Worm (Caenorhabditis elegans) whole organism, L4 larva: ENCODE measurements around the gene K08E7.6.

Source experiments
- F49E8.2 ChIP-seq: sonication (generic microtip); optimal IDR thresholded peaks from 2 replicates; lab custom pipeline; 2016; ENCODE audit warnings: missing compliant biosample characterization, mild to moderate bottlenecking, missing genetic modification characterization, borderline replicate concordance
- R02D3.7 ChIP-seq: fragments of 150-350 bp; sonication (generic microtip); optimal IDR thresholded peaks from 3 replicates; lab custom pipeline; 2014; ENCODE audit warnings: missing biosample characterization, missing genetic modification characterization
- Y105C5A.15 ChIP-seq: fragments of 200-800 bp; sonication (Bioruptor generic); IDR thresholded peaks from 2 replicates; pipeline ENCODE4 v1.3.6; 2022; ENCODE audit warnings: missing genetic modification characterization, missing compliant biosample characterization
- Y5F2A.4 ChIP-seq: fragments of 200-800 bp; sonication (Bioruptor generic); optimal IDR thresholded peaks from 2 replicates; lab custom pipeline; 2018; ENCODE audit warnings: mild to moderate bottlenecking, missing genetic modification characterization, missing compliant biosample characterization
- aha-1 ChIP-seq: fragments of 150-350 bp; peaks from one replicate; lab custom pipeline; 2014; ENCODE audit warnings: missing biosample characterization, missing genetic modification characterization
- arid-1 ChIP-seq: fragments of 200-800 bp; sonication (Bioruptor generic); conservative IDR thresholded peaks from 2 replicates; pipeline ENCODE4 v1.3.6; 2022; ENCODE audit warnings: missing genetic modification reagents, missing genetic modification characterization, missing compliant biosample characterization
- attf-4 ChIP-seq: sonication (generic microtip); optimal IDR thresholded peaks from 3 replicates; lab custom pipeline; 2017; ENCODE audit warnings: missing biosample characterization, missing genetic modification characterization
- ceh-62 ChIP-seq: sonication (generic microtip); optimal IDR thresholded peaks from 2 replicates; lab custom pipeline; 2017; ENCODE audit warnings: missing biosample characterization, missing genetic modification characterization
- daf-16 ChIP-seq, 3 experiments: sonication (generic microtip); optimal IDR thresholded peaks; 2 replicates each; lab custom pipeline; 2016 to 2017; ENCODE audit warnings: missing genetic modification characterization in 3 of 3, missing genetic modification reagents in 3 of 3, mild to moderate bottlenecking in 2 of 3, missing compliant biosample characterization in 2 of 3, missing biosample characterization in 1 of 3, moderate library complexity in 1 of 3
- daf-19 ChIP-seq: fragments of 200-800 bp; sonication (Bioruptor generic); conservative IDR thresholded peaks from 2 replicates; pipeline ENCODE4 v1.3.6; 2022; ENCODE audit warnings: missing genetic modification characterization, missing compliant biosample characterization
- dmd-9 ChIP-seq: fragments of 200-800 bp; sonication (Bioruptor generic); IDR thresholded peaks from 2 replicates; pipeline ENCODE4 v1.3.6; 2022; ENCODE audit warnings: missing genetic modification reagents, missing genetic modification characterization, missing compliant biosample characterization
- dve-1 ChIP-seq: sonication (generic microtip); optimal IDR thresholded peaks from 2 replicates; lab custom pipeline; 2017; ENCODE audit warnings: antibody characterized with exemption, mild to moderate bottlenecking, missing genetic modification characterization, missing compliant biosample characterization; ENCODE audit not compliant: insufficient read depth
- egl-27 ChIP-seq: sonication (generic microtip); optimal IDR thresholded peaks from 3 replicates; lab custom pipeline; 2017; ENCODE audit warnings: missing biosample characterization, missing genetic modification reagents, missing genetic modification characterization
- fkh-10 ChIP-seq: fragments of 150-350 bp; optimal IDR thresholded peaks from 2 replicates; lab custom pipeline; 2014; ENCODE audit warnings: missing biosample characterization, missing genetic modification reagents, missing genetic modification characterization
- fos-1 ChIP-seq: fragments of 150-350 bp; optimal IDR thresholded peaks from 2 replicates; lab custom pipeline; 2014; ENCODE audit warnings: missing biosample characterization, missing genetic modification characterization
- gei-8 ChIP-seq: fragments of 200-800 bp; sonication (Bioruptor generic); optimal IDR thresholded peaks from 2 replicates; lab custom pipeline; 2018; ENCODE audit warnings: mild to moderate bottlenecking, missing genetic modification characterization, missing compliant biosample characterization
- hlh-30 ChIP-seq: sonication (generic microtip); optimal IDR thresholded peaks from 2 replicates; lab custom pipeline; 2017; ENCODE audit warnings: antibody characterized with exemption, mild to moderate bottlenecking, missing genetic modification characterization, missing compliant biosample characterization; ENCODE audit not compliant: insufficient read depth
- hmg-1.1 ChIP-seq: fragments of 200-800 bp; sonication (Bioruptor generic); IDR thresholded peaks from 2 replicates; pipeline ENCODE4 v1.3.6; 2022; ENCODE audit warnings: missing genetic modification reagents, missing genetic modification characterization, missing compliant biosample characterization
- jun-1 ChIP-seq: fragments of 150-350 bp; optimal IDR thresholded peaks from 2 replicates; lab custom pipeline; 2014; ENCODE audit warnings: missing biosample characterization, missing genetic modification reagents, missing genetic modification characterization
- lin-15B ChIP-seq: fragments of 150-350 bp; sonication (generic microtip); optimal IDR thresholded peaks from 3 replicates; lab custom pipeline; 2014; ENCODE audit warnings: missing biosample characterization, missing genetic modification characterization
- lin-38 ChIP-seq: fragments of 200-800 bp; sonication (Bioruptor generic); IDR thresholded peaks from 2 replicates; pipeline ENCODE4 v1.3.6; 2022; ENCODE audit warnings: missing genetic modification reagents, missing genetic modification characterization, missing compliant biosample characterization
- lir-3 ChIP-seq: sonication (generic microtip); optimal IDR thresholded peaks from 2 replicates; lab custom pipeline; 2016; ENCODE audit warnings: mild to moderate bottlenecking, missing genetic modification characterization, missing compliant biosample characterization
- madf-9 ChIP-seq: fragments of 200-800 bp; sonication (Bioruptor generic); conservative IDR thresholded peaks from 2 replicates; pipeline ENCODE4 v1.3.6; 2022; ENCODE audit warnings: missing genetic modification reagents, missing genetic modification characterization, missing compliant biosample characterization
- mxl-3 ChIP-seq: fragments of 200-800 bp; sonication (Bioruptor generic); optimal IDR thresholded peaks from 2 replicates; lab custom pipeline; 2018; ENCODE audit warnings: mild to moderate bottlenecking, missing genetic modification characterization, missing compliant biosample characterization
- nhr-102 ChIP-seq: sonication (generic microtip); optimal IDR thresholded peaks from 2 replicates; lab custom pipeline; 2016; ENCODE audit warnings: mild to moderate bottlenecking, missing genetic modification characterization, moderate library complexity, missing compliant biosample characterization
- nhr-28 ChIP-seq: fragments of 150-350 bp; optimal IDR thresholded peaks from 2 replicates; lab custom pipeline; 2014; ENCODE audit warnings: missing biosample characterization, missing genetic modification characterization
- nhr-6 ChIP-seq: fragments of 150-350 bp; optimal IDR thresholded peaks from 2 replicates; lab custom pipeline; 2014; ENCODE audit warnings: missing biosample characterization, missing genetic modification characterization
- php-3 ChIP-seq: fragments of 200-800 bp; sonication (Bioruptor generic); IDR thresholded peaks from 2 replicates; pipeline ENCODE4 v1.3.6; 2022; ENCODE audit warnings: missing genetic modification reagents, missing genetic modification characterization, missing compliant biosample characterization
- pqm-1 ChIP-seq: sonication (generic microtip); optimal IDR thresholded peaks from 2 replicates; lab custom pipeline; 2017; ENCODE audit warnings: missing biosample characterization, missing genetic modification characterization
- saeg-2 ChIP-seq: fragments of 200-800 bp; sonication (Bioruptor generic); IDR thresholded peaks from 2 replicates; pipeline ENCODE4 v1.3.6; 2022; ENCODE audit warnings: missing genetic modification reagents, missing genetic modification characterization, missing compliant biosample characterization
- sdz-12 ChIP-seq: fragments of 200-800 bp; sonication (Bioruptor generic); optimal IDR thresholded peaks from 2 replicates; lab custom pipeline; 2018; ENCODE audit warnings: mild to moderate bottlenecking, missing genetic modification characterization, missing compliant biosample characterization
- set-16 ChIP-seq: fragments of 200-800 bp; sonication (Bioruptor generic); IDR thresholded peaks from 2 replicates; pipeline ENCODE4 v1.3.6; 2022; ENCODE audit warnings: missing genetic modification reagents, missing genetic modification characterization, missing compliant biosample characterization
- tag-97 ChIP-seq: fragments of 200-800 bp; sonication (Bioruptor generic); IDR thresholded peaks from 2 replicates; pipeline ENCODE4 v1.3.6; 2022; ENCODE audit warnings: missing genetic modification characterization, missing compliant biosample characterization
- tra-1 ChIP-seq: fragments of 200-800 bp; sonication (Bioruptor generic); IDR thresholded peaks from 2 replicates; pipeline ENCODE4 v1.3.6; 2022; ENCODE audit warnings: missing genetic modification reagents, missing genetic modification characterization, missing compliant biosample characterization
- unc-62 ChIP-seq, 3 experiments: fragments of 150-350 bp in 1 of 3; sonication (generic microtip); optimal IDR thresholded peaks in 2 of 3; peaks in 1 of 3; 1 replicate in 1 of 3; 2 replicates in 2 of 3; lab custom pipeline; 2014 to 2017; ENCODE audit warnings: missing biosample characterization in 3 of 3, missing genetic modification characterization in 3 of 3, missing genetic modification reagents in 3 of 3, missing genotype in 1 of 3
- zfp-2 ChIP-seq: sonication (generic microtip); optimal IDR thresholded peaks from 2 replicates; lab custom pipeline; 2016; ENCODE audit warnings: mild to moderate bottlenecking, missing genetic modification characterization, missing compliant biosample characterization
- zfp-3 ChIP-seq: fragments of 200-800 bp; sonication (Bioruptor generic); conservative IDR thresholded peaks from 2 replicates; pipeline ENCODE4 v1.3.6; 2022; ENCODE audit warnings: missing genetic modification reagents, missing genetic modification characterization, missing compliant biosample characterization
- zip-11 ChIP-seq: fragments of 200-800 bp; sonication (Bioruptor generic); IDR thresholded peaks from 2 replicates; pipeline ENCODE4 v1.3.6; 2022; ENCODE audit warnings: missing genetic modification characterization, missing compliant biosample characterization
- ztf-11 ChIP-seq: fragments of 150-350 bp; optimal IDR thresholded peaks from 2 replicates; lab custom pipeline; 2014; ENCODE audit warnings: missing biosample characterization, missing genetic modification characterization

K08E7.6 gene

ce11 chrIV:12599158-12599557 is 18.2 kb upstream of the K08E7.6 start, which contains the start of gene pgp-1 (continued):
- TF ChIP-seq aha-1 (tag; lab: Kevin White, UChicago) (no peak), ceh-62 (tag; lab: Kevin White, UChicago) (no peak), sdz-12 (GFP tag; lab: Kevin White, UChicago) (no peak), jun-1 (tag; lab: Kevin White, UChicago) (no peak), saeg-2 (no peak), dve-1 (peak; percentile 77), attf-4 (tag; lab: Kevin White, UChicago) (no peak), egl-27 (tag; lab: Kevin White, UChicago) (no peak), fkh-10 (no peak), lin-15B (tag; lab: Kevin White, UChicago) (no peak), Y5F2A.4 (no peak), dmd-9 (GFP tag; lab: Robert Waterston, UW) (no peak), mxl-3 (GFP tag; lab: Kevin White, UChicago) (no peak), set-16 (GFP tag; lab: Robert Waterston, UW) (no peak), F49E8.2 (tag; lab: Kevin White, UChicago) (no peak), Y105C5A.15 (GFP tag; lab: Robert Waterston, UW) (no peak), lir-3 (tag; lab: Kevin White, UChicago) (no peak), php-3 (GFP tag; lab: Robert Waterston, UW) (peak; percentile 68), nhr-102 (tag; lab: Kevin White, UChicago) (peak; percentile 81), zip-11 (GFP tag; lab: Robert Waterston, UW) (no peak), lin-38 (GFP tag; lab: Robert Waterston, UW) (no peak), arid-1 (no peak), R02D3.7 (tag; lab: Kevin White, UChicago) (no peak), fos-1 (tag; lab: Kevin White, UChicago) (no peak), nhr-28 (tag; lab: Kevin White, UChicago) (peak; percentile 93), hlh-30 (tag; lab: Kevin White, UChicago) (no peak), pqm-1 (tag; lab: Kevin White, UChicago) (peak; percentile 99), tag-97 (GFP tag; lab: Robert Waterston, UW) (no peak), zfp-2 (tag; lab: Kevin White, UChicago) (no peak), hmg-1.1 (no peak), madf-9 (GFP tag; lab: Robert Waterston, UW) (no peak), tra-1 (GFP tag; lab: Robert Waterston, UW) (no peak), zfp-3 (GFP tag; lab: Robert Waterston, UW) (no peak), ztf-11 (tag; lab: Kevin White, UChicago) (no peak), nhr-6 (tag; lab: Kevin White, UChicago) (no peak), daf-16 (GFP tag; optimal IDR thresholded peaks at IDR 0.05; lab: Kevin White, UChicago) (no peak), daf-16 (tag; optimal IDR thresholded peaks at IDR 0.05; lab: Kevin White, UChicago) (peak; percentile 89), gei-8 (GFP tag; lab: Kevin White, UChicago) (no peak), unc-62 (GFP tag; optimal IDR thresholded peaks at IDR 0.05 in 1 of 2; lab: Kevin White, UChicago) (peak in 1 of 2 experiments; percentile 57), unc-62 (tag; optimal IDR thresholded peaks at IDR 0.05; lab: Kevin White, UChicago) (no peak)

- TF ChIP-seq daf-19 (no peak), aha-1 (tag; lab: Kevin White, UChicago) (peak; percentile 91)
Observed at ce11 chrIV:12596960-12597359, 16.0 kb upstream of the K08E7.6 start.
